Worm (Caenorhabditis elegans) whole organism, L1 larva: ENCODE results near the gene col-129.

ENCODE experiments used
- aly-2 ChIP-seq: fragments of 150-350 bp; optimal IDR thresholded peaks from 2 replicates; lab custom pipeline; 2014; ENCODE audit warnings: missing biosample characterization, missing genetic modification characterization
- ama-1 ChIP-seq: fragments of 150-350 bp; optimal IDR thresholded peaks from 2 replicates; lab custom pipeline; 2014
- blmp-1 ChIP-seq: fragments of 150-350 bp; optimal IDR thresholded peaks from 2 replicates; lab custom pipeline; 2014; ENCODE audit warnings: missing biosample characterization, missing genetic modification characterization
- ceh-88 ChIP-seq: fragments of 200-800 bp; sonication (Bioruptor generic); IDR thresholded peaks from 2 replicates; pipeline ENCODE4 v1.3.6; 2022; ENCODE audit warnings: missing genetic modification characterization, missing compliant biosample characterization
- efl-1 ChIP-seq, 4 experiments: fragments of 150-350 bp; optimal IDR thresholded peaks in 3 of 4; peaks in 1 of 4; 1 replicate in 1 of 4; 2 replicates in 3 of 4; lab custom pipeline; 2014; ENCODE audit warnings: missing biosample characterization in 2 of 4, missing genetic modification characterization in 2 of 4, missing genetic modification reagents in 2 of 4
- efl-3 ChIP-seq: fragments of 200-800 bp; sonication (Bioruptor generic); optimal IDR thresholded peaks from 2 replicates; lab custom pipeline; 2018; ENCODE audit warnings: mild to moderate bottlenecking, missing genetic modification characterization, missing compliant biosample characterization
- ets-5 ChIP-seq: fragments of 200-800 bp; sonication (Bioruptor generic); IDR thresholded peaks from 2 replicates; pipeline ENCODE4 v1.3.6; 2022; ENCODE audit warnings: missing genetic modification characterization, missing compliant biosample characterization
- fkh-8 ChIP-seq: sonication (generic microtip); optimal IDR thresholded peaks from 2 replicates; lab custom pipeline; 2016; ENCODE audit warnings: mild to moderate bottlenecking, missing genetic modification characterization, missing compliant biosample characterization
- grh-1 ChIP-seq: fragments of 200-800 bp; sonication (Bioruptor generic); IDR thresholded peaks from 2 replicates; pipeline ENCODE4 v1.3.6; 2022; ENCODE audit warnings: missing genetic modification reagents, missing genetic modification characterization, missing compliant biosample characterization
- isw-1 ChIP-seq: fragments of 200-800 bp; sonication (Bioruptor generic); IDR thresholded peaks from 2 replicates; pipeline ENCODE4 v1.3.6; 2022; ENCODE audit warnings: missing genetic modification characterization, missing compliant biosample characterization
- lin-14 ChIP-seq: fragments of 200-800 bp; sonication (Bioruptor generic); optimal IDR thresholded peaks from 2 replicates; lab custom pipeline; 2018; ENCODE audit warnings: mild to moderate bottlenecking, missing genetic modification characterization, moderate library complexity, missing compliant biosample characterization
- lin-35 ChIP-seq, 2 experiments: fragments of 150-350 bp; optimal IDR thresholded peaks; 2 replicates each; lab custom pipeline; 2014; ENCODE audit warnings: missing biosample characterization in 2 of 2, missing genetic modification characterization in 2 of 2, missing genetic modification reagents in 2 of 2
- nhr-11 ChIP-seq: fragments of 150-350 bp; optimal IDR thresholded peaks from 2 replicates; lab custom pipeline; 2014; ENCODE audit warnings: missing biosample characterization, missing genetic modification characterization
- nhr-19 ChIP-seq: fragments of 200-800 bp; sonication (Bioruptor generic); conservative IDR thresholded peaks from 2 replicates; pipeline ENCODE4 v1.3.6; 2022; ENCODE audit warnings: missing genetic modification characterization, missing compliant biosample characterization
- nhr-237 ChIP-seq: fragments of 150-350 bp; optimal IDR thresholded peaks from 2 replicates; lab custom pipeline; 2014; ENCODE audit warnings: missing biosample characterization, missing genetic modification characterization
- nhr-28 ChIP-seq: fragments of 150-350 bp; optimal IDR thresholded peaks from 2 replicates; lab custom pipeline; 2014; ENCODE audit warnings: missing biosample characterization, missing genetic modification characterization
- nhr-71 ChIP-seq: sonication (generic microtip); optimal IDR thresholded peaks from 2 replicates; lab custom pipeline; 2016; ENCODE audit warnings: mild to moderate bottlenecking, missing genetic modification characterization, moderate library complexity, missing compliant biosample characterization
- nhr-76 ChIP-seq: sonication (generic microtip); optimal IDR thresholded peaks from 2 replicates; lab custom pipeline; 2017; ENCODE audit warnings: missing biosample characterization, missing genetic modification characterization
- nhr-77 ChIP-seq: fragments of 150-350 bp; optimal IDR thresholded peaks from 2 replicates; lab custom pipeline; 2014; ENCODE audit warnings: missing biosample characterization, missing genetic modification characterization
- nhr-84 ChIP-seq: sonication (generic microtip); optimal IDR thresholded peaks from 2 replicates; lab custom pipeline; 2017; ENCODE audit warnings: missing biosample characterization, missing genetic modification characterization
- nhr-85 ChIP-seq: sonication (generic microtip); peaks from one replicate; lab custom pipeline; 2016; ENCODE audit warnings: missing genetic modification characterization, inconsistent platforms, missing compliant biosample characterization
- pag-3 ChIP-seq: sonication (generic microtip); optimal IDR thresholded peaks from 2 replicates; lab custom pipeline; 2017; ENCODE audit warnings: missing genetic modification characterization, mild to moderate bottlenecking, missing compliant biosample characterization, antibody characterized with exemption, borderline replicate concordance; ENCODE audit not compliant: insufficient read depth
- rnt-1 ChIP-seq: sonication (generic microtip); optimal IDR thresholded peaks from 2 replicates; lab custom pipeline; 2016; ENCODE audit warnings: mild to moderate bottlenecking, missing genetic modification characterization, moderate library complexity, missing compliant biosample characterization
- swsn-7 ChIP-seq: sonication (generic microtip); optimal IDR thresholded peaks from 2 replicates; lab custom pipeline; 2016; ENCODE audit warnings: missing genetic modification characterization, missing compliant biosample characterization
- tbx-2 ChIP-seq: sonication (generic microtip); optimal IDR thresholded peaks from 2 replicates; lab custom pipeline; 2016; ENCODE audit warnings: missing genetic modification characterization, missing compliant biosample characterization
- tlp-1 ChIP-seq: fragments of 150-350 bp; optimal IDR thresholded peaks from 2 replicates; lab custom pipeline; 2014; ENCODE audit warnings: missing biosample characterization, missing genetic modification characterization
- unc-30 ChIP-seq: sonication (generic microtip); optimal IDR thresholded peaks from 2 replicates; lab custom pipeline; 2017; ENCODE audit warnings: missing biosample characterization, missing genetic modification characterization
- unc-86 ChIP-seq: sonication (generic microtip); optimal IDR thresholded peaks from 2 replicates; lab custom pipeline; 2016; ENCODE audit warnings: missing genetic modification characterization, missing compliant biosample characterization
- unc-98 ChIP-seq: fragments of 200-800 bp; sonication (Bioruptor generic); IDR thresholded peaks from 2 replicates; pipeline ENCODE4 v1.3.6; 2022; ENCODE audit warnings: missing genetic modification characterization, missing compliant biosample characterization
- vab-15 ChIP-seq: sonication (generic microtip); optimal IDR thresholded peaks from 2 replicates; lab custom pipeline; 2017; ENCODE audit warnings: missing genotype, mild to moderate bottlenecking, missing genetic modification characterization, missing compliant biosample characterization
- xbp-1 ChIP-seq: sonication (generic microtip); optimal IDR thresholded peaks from 2 replicates; lab custom pipeline; 2016; ENCODE audit warnings: missing genetic modification characterization, missing compliant biosample characterization
- ztf-11 ChIP-seq, 2 experiments: sonication (generic microtip); optimal IDR thresholded peaks; 2 replicates each; lab custom pipeline; 2016 to 2017; ENCODE audit warnings: missing genetic modification characterization in 2 of 2, missing biosample characterization in 1 of 2, missing compliant biosample characterization in 1 of 2

The col-129 gene

ce11 chrIV:12156642-12157233, 46.5 kb upstream of the col-129 start, which contains the start of gene eri-12 (continued):
- TF ChIP-seq ama-1 (lab: Kevin White, UChicago) (no peak), isw-1 (no peak), nhr-77 (tag; lab: Kevin White, UChicago) (no peak), xbp-1 (tag; lab: Kevin White, UChicago) (no peak), aly-2 (no peak), tlp-1 (no peak), rnt-1 (tag; lab: Kevin White, UChicago) (no peak), efl-1 (optimal IDR thresholded peaks at IDR 0.05; lab: Kevin White, UChicago) (peak in 1 of 2 experiments; percentile 56), efl-1 (GFP tag; optimal IDR thresholded peaks at IDR 0.05 in 1 of 2; lab: Kevin White, UChicago) (peak; percentile 44 to 89)

ce11 chrIV:12154195-12154677, 44.0 kb upstream of the col-129 start, which contains the start of gene B0001.7:
B0001.7 (minus strand) TSS chrIV:12154245.
- TF ChIP-seq tlp-1: no peak
- TF ChIP-seq rnt-1 (tag; lab: Kevin White, UChicago): no peak

DNA sequence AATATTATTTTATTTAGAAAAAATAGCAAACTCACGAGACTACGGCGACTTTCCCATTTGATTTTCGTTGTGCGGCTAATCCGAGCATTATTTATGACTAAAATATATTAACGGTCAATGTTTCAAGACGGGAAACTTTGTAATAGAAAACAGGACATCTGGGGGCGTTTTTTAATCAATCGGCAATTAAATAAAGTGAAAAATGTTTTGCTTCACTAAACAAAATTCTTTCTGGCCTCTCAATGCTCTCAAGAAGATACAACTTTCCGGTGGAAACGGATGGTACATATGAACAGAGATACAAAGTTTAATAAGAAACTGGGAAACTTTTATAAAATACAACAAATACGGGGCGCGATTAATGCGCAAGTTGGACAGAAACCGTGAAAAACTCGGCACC, 40.6 kb upstream of the col-129 start, which contains the start of gene B0001.2:
Gene B0001.2 (minus strand): TSS at position 101 of the 400 bp plus-strand sequence.
- TF ChIP-seq nhr-28 (no peak), ztf-11 (tag; optimal IDR thresholded peaks at IDR 0.05; lab: Kevin White, UChicago) (no peak), isw-1 (no peak), ceh-88 (GFP tag; lab: Robert Waterston, UW) (no peak), nhr-237 (tag; lab: Kevin White, UChicago) (no peak), nhr-76 (no peak), tbx-2 (tag; lab: Kevin White, UChicago) (no peak), lin-14 (GFP tag; lab: Kevin White, UChicago) (no peak), ets-5 (no peak), vab-15 (tag; lab: Kevin White, UChicago) (no peak), nhr-77 (tag; lab: Kevin White, UChicago) (no peak), lin-35 (GFP tag; optimal IDR thresholded peaks at IDR 0.05; lab: Kevin White, UChicago) (no peak), nhr-19 (no peak), rnt-1 (tag; lab: Kevin White, UChicago) (no peak), grh-1 (GFP tag; lab: Robert Waterston, UW) (no peak), swsn-7 (tag; lab: Kevin White, UChicago) (no peak), nhr-71 (tag; lab: Kevin White, UChicago) (no peak), tlp-1 (no peak)

ce11 chrIV:12149609-12150008, 39.4 kb upstream of the col-129 start:
- TF ChIP-seq fkh-8 (tag; lab: Kevin White, UChicago): no peak

DNA sequence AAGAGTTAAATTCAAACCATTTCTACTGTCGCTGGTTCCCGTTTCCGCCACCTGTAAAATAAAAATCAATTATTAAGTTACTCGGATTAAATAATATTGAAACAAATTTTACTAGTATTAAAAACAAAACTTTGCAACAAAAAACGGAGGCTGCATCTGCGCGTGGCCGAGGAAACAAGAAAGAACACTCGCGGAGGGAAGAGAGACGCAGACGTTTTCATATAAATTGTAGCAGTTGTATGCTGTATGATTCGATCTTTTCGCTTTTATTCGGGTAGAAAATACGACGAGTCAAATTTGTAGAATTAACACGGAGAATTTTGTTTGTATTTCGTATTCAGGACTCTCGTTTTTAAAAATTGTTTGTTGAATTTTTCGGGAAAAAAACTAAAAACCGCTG, 35.4 kb upstream of the col-129 start, which contains the start of gene B0001.3:
Gene B0001.3 (minus strand): TSS at position 55 of the 400 bp plus-strand sequence.
- no peak for TF ChIP-seq pag-3 (tag; lab: Kevin White, UChicago)
- no peak for TF ChIP-seq nhr-85 (tag; lab: Kevin White, UChicago)
- peak; percentile 72 for TF ChIP-seq blmp-1 (tag; lab: Kevin White, UChicago)
- no peak for TF ChIP-seq unc-86
- no peak for TF ChIP-seq efl-3
- TF ChIP-seq, all 84 proteins: peak for 1

- no peak for TF ChIP-seq unc-98 (GFP tag; lab: Robert Waterston, UW)
- no peak for TF ChIP-seq nhr-84 (tag; lab: Kevin White, UChicago)
- TF ChIP-seq unc-30 (tag; lab: Kevin White, UChicago): no peak
- no peak for TF ChIP-seq ets-5
- TF ChIP-seq ama-1 (lab: Kevin White, UChicago): no peak
- TF ChIP-seq nhr-85 (tag; lab: Kevin White, UChicago): no peak
- no peak for TF ChIP-seq nhr-11 (tag; lab: Kevin White, UChicago)
- TF ChIP-seq nhr-76: no peak
Measured at ce11 chrIV:12143231-12143630, 33.0 kb upstream of the col-129 start, which contains the start of gene B0001.5. B0001.5 (minus strand) TSS chrIV:12143331.
